Fruit fly (Drosophila melanogaster): ENCODE measurements around the gene CG46448.

The CG46448 gene

DNA sequence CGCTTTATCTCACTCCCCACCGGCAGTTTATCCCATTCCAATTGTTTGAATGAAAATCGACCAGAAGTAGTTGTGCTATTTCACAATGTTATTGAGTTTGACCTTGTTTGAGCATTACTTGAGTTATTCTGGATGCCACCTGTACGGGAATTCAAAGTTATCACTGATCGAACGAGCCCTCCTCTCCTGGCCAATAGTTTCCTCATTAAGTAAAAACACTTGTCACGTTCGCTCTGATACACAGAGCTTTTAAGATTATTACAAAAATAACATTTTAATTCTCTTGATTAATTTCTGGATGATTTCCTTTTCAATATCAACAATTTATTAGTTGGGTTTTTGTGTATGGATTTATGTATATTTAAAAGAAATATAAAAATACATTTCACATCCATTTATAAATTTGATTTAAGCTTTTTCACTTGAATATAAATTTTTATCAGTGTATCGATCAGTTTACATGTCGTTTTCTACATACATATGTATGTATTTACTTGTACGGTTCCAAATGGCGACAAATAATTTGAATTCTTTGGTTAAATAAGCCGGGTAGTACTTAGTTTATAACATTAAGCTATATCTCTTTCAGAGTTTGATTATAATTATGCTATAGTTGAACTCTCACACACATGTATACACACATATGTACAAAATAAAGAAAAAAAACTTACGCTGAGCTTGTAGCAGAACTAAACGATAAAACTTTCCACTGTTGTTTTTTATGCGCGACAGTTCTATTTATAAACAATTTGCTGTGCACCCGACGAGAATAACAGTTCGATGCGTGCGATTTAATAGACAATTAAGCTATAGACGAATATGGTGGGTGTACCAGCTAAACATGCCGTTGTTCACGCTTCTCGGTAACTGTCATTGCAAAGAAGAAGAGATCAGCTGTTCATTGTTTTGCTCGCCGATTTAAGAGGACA lies 17.4 kb upstream of the CG46448 start, which contains the start of the genes CG3609 and CG15390 (continued):
- TF ChIP-seq hb (GFP tag; IDR thresholded peaks at IDR 0.05; ENCODE audit: partially characterized antibody) (no peak), kni (GFP tag; optimal IDR thresholded peaks at IDR 0.05) (peak; percentile 41), CG11085 (GFP tag; IDR thresholded peaks at IDR 0.05) (peak; percentile 59; the same call in 1 of the 2 replicates), jumu (GFP tag; optimal IDR thresholded peaks at IDR 0.05) (peak; percentile 91), CG3847 (GFP tag; IDR thresholded peaks at IDR 0.05) (peak; percentile 86), Ptx1 (GFP tag; IDR thresholded peaks at IDR 0.05) (peak; percentile 71), CG11560 (tag; IDR thresholded peaks at IDR 0.05) (peak; percentile 68), CG12071 (GFP tag; optimal IDR thresholded peaks at IDR 0.05) (peak; percentile 77), CG8089 (GFP tag; optimal IDR thresholded peaks at IDR 0.05) (peak; percentile 37), CG9797 (GFP tag; optimal IDR thresholded peaks at IDR 0.05) (no peak), Hmr (GFP tag; optimal IDR thresholded peaks at IDR 0.05) (peak; percentile 77), CG8924 (tag; optimal IDR thresholded peaks at IDR 0.05) (peak; percentile 86), Dbx (GFP tag; IDR thresholded peaks at IDR 0.05) (peak; percentile 87), CG3407 (GFP tag; optimal IDR thresholded peaks at IDR 0.05) (peak; percentile 41), salm (tag; optimal IDR thresholded peaks at IDR 0.05) (peak; percentile 9), run (tag; optimal IDR thresholded peaks at IDR 0.05) (peak; percentile 16), CG17802 (tag; optimal IDR thresholded peaks at IDR 0.05) (peak; percentile 18), CG10209 (GFP tag; optimal IDR thresholded peaks at IDR 0.05) (peak; percentile 57), fd102C (GFP tag; optimal IDR thresholded peaks at IDR 0.05) (no peak), Fer1 (GFP tag; optimal IDR thresholded peaks at IDR 0.05) (peak; percentile 72), ato (GFP tag; IDR thresholded peaks at IDR 0.05; ENCODE audit: partially characterized antibody) (no peak), CG13894 (tag; optimal IDR thresholded peaks at IDR 0.05) (peak; percentile 92), pfk (GFP tag; optimal IDR thresholded peaks at IDR 0.05) (peak; percentile 41), dmrt11E (tag; optimal IDR thresholded peaks at IDR 0.05) (peak; percentile 15), CrebB (tag; optimal IDR thresholded peaks at IDR 0.05) (peak; percentile 87), CG10979 (tag; optimal IDR thresholded peaks at IDR 0.05) (peak; percentile 64), pum (GFP tag; optimal IDR thresholded peaks at IDR 0.05) (peak; percentile 73), CG9817 (tag; optimal IDR thresholded peaks at IDR 0.05) (peak; percentile 81), ftz-f1 (GFP tag; optimal IDR thresholded peaks at IDR 0.05) (peak; percentile 48), CG17829 (tag; optimal IDR thresholded peaks at IDR 0.05) (peak; percentile 49), CG16863 (GFP tag; optimal IDR thresholded peaks at IDR 0.05) (peak; percentile 84), Mad (GFP tag; optimal IDR thresholded peaks at IDR 0.05) (peak; percentile 83), Gsc (GFP tag; IDR thresholded peaks at IDR 0.05) (no peak), ap (GFP tag; IDR thresholded peaks at IDR 0.05) (peak; percentile 30; the same call in 1 of the 2 replicates), da (GFP tag; optimal IDR thresholded peaks at IDR 0.05) (peak; percentile 44), eyg (GFP tag; optimal IDR thresholded peaks at IDR 0.05) (peak; percentile 76), CG7556 (GFP tag; optimal IDR thresholded peaks at IDR 0.05) (peak; percentile 85), NC2β (GFP tag; optimal IDR thresholded peaks at IDR 0.05) (peak; percentile 88), chinmo (GFP tag; IDR thresholded peaks at IDR 0.05; ENCODE audit: partially characterized antibody) (0 out of 4 replicates have a peak, but pooled peaks have one; percentile 54), danr (GFP tag; IDR thresholded peaks at IDR 0.05) (no peak), PHDP (tag; optimal IDR thresholded peaks at IDR 0.05) (peak; percentile 77), CG7372 (GFP tag; IDR thresholded peaks at IDR 0.05) (peak; percentile 60), CG6272 (GFP tag; IDR thresholded peaks at IDR 0.05) (peak; percentile 84), CG10274 (GFP tag; optimal IDR thresholded peaks at IDR 0.05) (no peak), prd (optimal IDR thresholded peaks at IDR 0.05) (no peak), prd (GFP tag; IDR thresholded peaks at IDR 0.05) (peak; percentile 86), nom (GFP tag; optimal IDR thresholded peaks at IDR 0.05) (peak; percentile 83), ase (GFP tag; IDR thresholded peaks at IDR 0.05) (peak; percentile 45; the same call in 1 of the 3 replicates)

Data from whole organism, embryonic.